Worm (Caenorhabditis elegans) whole organism, L1 larva: ENCODE results near the gene T03F7.7.
"Not testable (repeated sequence)": the region's sequence is repeated elsewhere in the genome, so short reads cannot be mapped to it uniquely, and the experiment has no call there.

Experiments
- C16A3.4 ChIP-seq: fragments of 150-350 bp; optimal IDR thresholded peaks from 2 replicates; lab custom pipeline; 2014; ENCODE audit warnings: missing biosample characterization, missing genetic modification characterization
- F16B12.6 ChIP-seq: fragments of 150-350 bp; optimal IDR thresholded peaks from 2 replicates; lab custom pipeline; 2014; ENCODE audit warnings: missing biosample characterization, missing genetic modification characterization
- aha-1 ChIP-seq: fragments of 150-350 bp; optimal IDR thresholded peaks from 2 replicates; lab custom pipeline; 2014; ENCODE audit warnings: missing biosample characterization, missing genetic modification characterization
- blmp-1 ChIP-seq: fragments of 150-350 bp; optimal IDR thresholded peaks from 2 replicates; lab custom pipeline; 2014; ENCODE audit warnings: missing biosample characterization, missing genetic modification characterization
- ceh-63 ChIP-seq: fragments of 200-800 bp; sonication (Bioruptor generic); optimal IDR thresholded peaks from 2 replicates; lab custom pipeline; 2018; ENCODE audit warnings: mild to moderate bottlenecking, missing genetic modification characterization, missing compliant biosample characterization
- ceh-8 ChIP-seq: fragments of 200-800 bp; sonication (Bioruptor generic); optimal IDR thresholded peaks from 2 replicates; lab custom pipeline; 2018; ENCODE audit warnings: mild to moderate bottlenecking, missing genetic modification characterization, moderate library complexity, missing compliant biosample characterization
- ceh-88 ChIP-seq: fragments of 200-800 bp; sonication (Bioruptor generic); IDR thresholded peaks from 2 replicates; pipeline ENCODE4 v1.3.6; 2022; ENCODE audit warnings: missing genetic modification characterization, missing compliant biosample characterization
- ces-1 ChIP-seq: fragments of 150-350 bp; optimal IDR thresholded peaks from 2 replicates; lab custom pipeline; 2014; ENCODE audit warnings: missing biosample characterization, missing genetic modification reagents, missing genetic modification characterization
- dsc-1 ChIP-seq: sonication (generic microtip); optimal IDR thresholded peaks from 2 replicates; lab custom pipeline; 2016; ENCODE audit warnings: mild to moderate bottlenecking, missing genetic modification characterization, missing compliant biosample characterization
- efl-1 ChIP-seq, 4 experiments: fragments of 150-350 bp; optimal IDR thresholded peaks in 3 of 4; peaks in 1 of 4; 1 replicate in 1 of 4; 2 replicates in 3 of 4; lab custom pipeline; 2014; ENCODE audit warnings: missing biosample characterization in 2 of 4, missing genetic modification characterization in 2 of 4, missing genetic modification reagents in 2 of 4
- egl-13 ChIP-seq: sonication (generic microtip); optimal IDR thresholded peaks from 2 replicates; lab custom pipeline; 2016; ENCODE audit warnings: missing genotype, missing genetic modification reagents, missing genetic modification characterization, missing compliant biosample characterization
- egl-27 ChIP-seq, 2 experiments: fragments of 150-350 bp in 1 of 2; sonication (generic microtip); optimal IDR thresholded peaks; 3 replicates each; lab custom pipeline; 2017 to 2018; ENCODE audit warnings: missing biosample characterization in 2 of 2, missing genetic modification characterization in 2 of 2, missing genetic modification reagents in 2 of 2
- elt-3 ChIP-seq, 6 experiments: fragments of 150-350 bp in 1 of 6; sonication (generic microtip); optimal IDR thresholded peaks; 2 replicates each; lab custom pipeline; 2017 to 2018; ENCODE audit warnings: missing biosample characterization in 6 of 6, missing genetic modification characterization in 6 of 6, inconsistent platforms in 1 of 6
- fkh-10 ChIP-seq: sonication (generic microtip); optimal IDR thresholded peaks from 2 replicates; lab custom pipeline; 2017; ENCODE audit warnings: missing biosample characterization, missing genetic modification reagents, missing genetic modification characterization
- fos-1 ChIP-seq: fragments of 150-350 bp; optimal IDR thresholded peaks from 2 replicates; lab custom pipeline; 2014; ENCODE audit warnings: missing biosample characterization, missing genetic modification characterization
- grh-1 ChIP-seq: fragments of 200-800 bp; sonication (Bioruptor generic); IDR thresholded peaks from 2 replicates; pipeline ENCODE4 v1.3.6; 2022; ENCODE audit warnings: missing genetic modification reagents, missing genetic modification characterization, missing compliant biosample characterization
- irx-1 ChIP-seq: sonication (generic microtip); optimal IDR thresholded peaks from 2 replicates; lab custom pipeline; 2016; ENCODE audit warnings: missing genetic modification characterization, missing compliant biosample characterization
- lin-15B ChIP-seq: fragments of 150-350 bp; sonication (generic microtip); optimal IDR thresholded peaks from 3 replicates; lab custom pipeline; 2014; ENCODE audit warnings: missing biosample characterization, missing genetic modification characterization
- lin-39 ChIP-seq: fragments of 150-350 bp; optimal IDR thresholded peaks from 2 replicates; lab custom pipeline; 2014; ENCODE audit warnings: missing biosample characterization, missing genetic modification reagents, missing genetic modification characterization
- lir-3 ChIP-seq: sonication (generic microtip); optimal IDR thresholded peaks from 2 replicates; lab custom pipeline; 2016; ENCODE audit warnings: mild to moderate bottlenecking, missing genetic modification characterization, moderate library complexity, missing compliant biosample characterization; ENCODE audit not compliant: poor library complexity
- nhr-11 ChIP-seq: fragments of 150-350 bp; optimal IDR thresholded peaks from 2 replicates; lab custom pipeline; 2014; ENCODE audit warnings: missing biosample characterization, missing genetic modification characterization
- nhr-12 ChIP-seq: sonication (generic microtip); optimal IDR thresholded peaks from 2 replicates; lab custom pipeline; 2017; ENCODE audit warnings: missing biosample characterization, missing genetic modification characterization
- nhr-19 ChIP-seq: fragments of 200-800 bp; sonication (Bioruptor generic); conservative IDR thresholded peaks from 2 replicates; pipeline ENCODE4 v1.3.6; 2022; ENCODE audit warnings: missing genetic modification characterization, missing compliant biosample characterization
- nhr-20 ChIP-seq: sonication (generic microtip); optimal IDR thresholded peaks from 2 replicates; lab custom pipeline; 2016; ENCODE audit warnings: mild to moderate bottlenecking, missing genetic modification characterization, missing compliant biosample characterization
- nhr-237 ChIP-seq: fragments of 150-350 bp; optimal IDR thresholded peaks from 2 replicates; lab custom pipeline; 2014; ENCODE audit warnings: missing biosample characterization, missing genetic modification characterization
- nhr-28 ChIP-seq: fragments of 150-350 bp; optimal IDR thresholded peaks from 2 replicates; lab custom pipeline; 2014; ENCODE audit warnings: missing biosample characterization, missing genetic modification characterization
- nhr-47 ChIP-seq: sonication (generic microtip); optimal IDR thresholded peaks from 2 replicates; lab custom pipeline; 2016; ENCODE audit warnings: mild to moderate bottlenecking, missing genetic modification characterization, moderate library complexity, missing compliant biosample characterization
- nhr-84 ChIP-seq: sonication (generic microtip); optimal IDR thresholded peaks from 2 replicates; lab custom pipeline; 2017; ENCODE audit warnings: missing biosample characterization, missing genetic modification characterization
- nhr-90 ChIP-seq: sonication (generic microtip); optimal IDR thresholded peaks from 2 replicates; lab custom pipeline; 2016; ENCODE audit warnings: mild to moderate bottlenecking, missing genetic modification characterization, missing compliant biosample characterization; ENCODE audit not compliant: poor library complexity
- pag-3 ChIP-seq: sonication (generic microtip); optimal IDR thresholded peaks from 2 replicates; lab custom pipeline; 2017; ENCODE audit warnings: missing genetic modification characterization, mild to moderate bottlenecking, missing compliant biosample characterization, antibody characterized with exemption, borderline replicate concordance; ENCODE audit not compliant: insufficient read depth
- rnt-1 ChIP-seq: sonication (generic microtip); optimal IDR thresholded peaks from 2 replicates; lab custom pipeline; 2016; ENCODE audit warnings: mild to moderate bottlenecking, missing genetic modification characterization, moderate library complexity, missing compliant biosample characterization
- snu-23 ChIP-seq: sonication (generic microtip); optimal IDR thresholded peaks from 2 replicates; lab custom pipeline; 2016; ENCODE audit warnings: missing genetic modification characterization, missing compliant biosample characterization
- sox-4 ChIP-seq: sonication (generic microtip); optimal IDR thresholded peaks from 2 replicates; lab custom pipeline; 2016; ENCODE audit warnings: missing genetic modification characterization, missing compliant biosample characterization
- tlp-1 ChIP-seq: fragments of 150-350 bp; optimal IDR thresholded peaks from 2 replicates; lab custom pipeline; 2014; ENCODE audit warnings: missing biosample characterization, missing genetic modification characterization
- unc-30 ChIP-seq: sonication (generic microtip); optimal IDR thresholded peaks from 2 replicates; lab custom pipeline; 2017; ENCODE audit warnings: missing biosample characterization, missing genetic modification characterization
- unc-86 ChIP-seq: sonication (generic microtip); optimal IDR thresholded peaks from 2 replicates; lab custom pipeline; 2016; ENCODE audit warnings: missing genetic modification characterization, missing compliant biosample characterization
- unc-98 ChIP-seq: fragments of 200-800 bp; sonication (Bioruptor generic); IDR thresholded peaks from 2 replicates; pipeline ENCODE4 v1.3.6; 2022; ENCODE audit warnings: missing genetic modification characterization, missing compliant biosample characterization
- xbp-1 ChIP-seq: sonication (generic microtip); optimal IDR thresholded peaks from 2 replicates; lab custom pipeline; 2016; ENCODE audit warnings: missing genetic modification characterization, missing compliant biosample characterization
- zip-4 ChIP-seq: fragments of 200-800 bp; sonication (Bioruptor generic); optimal IDR thresholded peaks from 2 replicates; lab custom pipeline; 2018; ENCODE audit warnings: mild to moderate bottlenecking, missing genetic modification characterization, moderate library complexity, missing compliant biosample characterization

Gene T03F7.7

DNA sequence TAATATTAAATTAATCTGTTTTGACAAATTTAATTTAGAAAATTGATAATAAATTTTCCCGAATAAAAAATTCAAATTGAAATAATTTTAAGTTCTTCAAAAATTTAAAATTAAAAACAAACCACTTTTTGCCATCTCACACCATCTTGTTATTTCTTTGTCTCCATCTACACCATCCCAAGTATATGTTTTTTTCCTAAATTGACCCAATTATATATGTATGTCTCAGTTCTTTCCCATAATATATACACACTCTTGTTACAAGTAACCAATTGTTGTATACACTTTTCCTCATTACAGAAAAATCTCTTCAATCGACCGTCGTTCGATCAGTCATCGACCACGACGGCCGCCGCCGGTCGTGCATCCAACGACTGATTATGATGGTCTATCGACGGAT lies 28.9 kb upstream of the T03F7.7 start, which contains the start of gene gly-20:
TSS of gene gly-20 (plus strand) at position 301 of the 400 bp plus-strand sequence.
- TF ChIP-seq dsc-1 (tag; lab: Kevin White, UChicago) (no peak), fkh-10 (GFP tag; lab: Kevin White, UChicago) (no peak), nhr-84 (tag; lab: Kevin White, UChicago) (no peak), nhr-12 (tag; lab: Kevin White, UChicago) (no peak), ceh-88 (GFP tag; lab: Robert Waterston, UW) (no peak), elt-3 (tag; optimal IDR thresholded peaks at IDR 0.05; lab: Kevin White, UChicago) (no peak), lir-3 (tag; lab: Kevin White, UChicago) (no peak), nhr-90 (tag; lab: Kevin White, UChicago) (no peak)
- TF ChIP-seq, all 84 proteins: peak for 0

ce11 chrV:11286114-11286513 lies 25.1 kb upstream of the T03F7.7 start, which contains the start of gene C03E10.3:
TSS of gene C03E10.3 (plus strand) at chrV:11286414.
- not testable (repeated sequence) for TF ChIP-seq efl-1 (optimal IDR thresholded peaks at IDR 0.05; lab: Kevin White, UChicago)
- TF ChIP-seq efl-1 (GFP tag; optimal IDR thresholded peaks at IDR 0.05 in 1 of 2; lab: Kevin White, UChicago): peak in 1 of 2 experiments; percentile 40

DNA sequence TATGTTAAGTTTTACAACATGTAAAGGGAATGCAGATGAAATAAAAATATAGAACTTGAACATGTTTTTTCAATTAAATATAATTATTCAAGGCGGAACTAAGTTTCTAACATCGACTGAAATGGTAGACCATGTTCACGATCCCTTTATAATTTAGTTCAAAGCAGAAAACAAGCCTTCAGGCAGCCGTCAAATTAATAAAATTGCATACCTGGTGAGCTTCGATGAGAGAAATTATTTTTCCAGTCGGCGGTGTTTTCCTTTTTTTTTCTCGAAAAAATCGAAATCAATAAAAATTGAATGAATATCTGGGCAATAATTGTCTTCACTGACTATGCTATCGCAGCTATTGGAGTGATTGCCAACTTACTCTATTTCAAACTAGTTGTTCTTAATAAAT lies 20.3 kb upstream of the T03F7.7 start, which contains the start of gene C03E10.1:
TSS of gene C03E10.1 (plus strand) at position 301 of the 400 bp plus-strand sequence.
- TF ChIP-seq irx-1 (tag; lab: Kevin White, UChicago) (no peak), ces-1 (no peak), ceh-63 (no peak), aha-1 (tag; lab: Kevin White, UChicago) (no peak), unc-98 (GFP tag; lab: Robert Waterston, UW) (no peak), blmp-1 (tag; lab: Kevin White, UChicago) (no peak), nhr-237 (tag; lab: Kevin White, UChicago) (no peak), lir-3 (tag; lab: Kevin White, UChicago) (no peak), zip-4 (GFP tag; lab: Kevin White, UChicago) (no peak)
- TF ChIP-seq, all 84 proteins: peak for 0

DNA sequence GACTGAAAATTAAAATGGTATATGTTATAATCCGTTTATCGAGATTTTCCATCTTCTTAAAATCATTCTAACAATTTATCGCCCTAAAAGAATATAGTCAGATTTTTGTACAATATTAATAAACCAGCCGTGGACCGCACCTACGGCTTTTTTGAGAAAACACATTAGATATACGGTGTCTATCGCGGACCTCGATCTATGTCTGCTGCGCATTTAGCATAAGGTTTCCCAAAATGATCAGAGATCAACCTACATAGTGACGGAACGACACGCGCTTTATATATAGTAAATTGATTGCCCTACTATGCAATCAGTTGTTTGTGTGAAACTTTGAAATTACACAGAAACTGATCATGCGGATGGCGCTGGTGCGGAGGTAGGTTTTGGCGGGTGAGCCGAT lies 18.5 kb upstream of the T03F7.7 start:
- TF ChIP-seq elt-3 (tag; optimal IDR thresholded peaks at IDR 0.05; lab: Kevin White, UChicago): no peak
- no peak for TF ChIP-seq egl-13 (tag; lab: Kevin White, UChicago)
- no peak for TF ChIP-seq lir-3 (tag; lab: Kevin White, UChicago)
- TF ChIP-seq snu-23 (GFP tag; lab: Kevin White, UChicago): no peak
- TF ChIP-seq fos-1 (tag; lab: Kevin White, UChicago): no peak
- no peak for TF ChIP-seq egl-27 (tag; optimal IDR thresholded peaks at IDR 0.05; lab: Kevin White, UChicago)
- TF ChIP-seq nhr-12 (tag; lab: Kevin White, UChicago): no peak
- no peak for TF ChIP-seq pag-3 (tag; lab: Kevin White, UChicago)
- no peak for TF ChIP-seq blmp-1 (tag; lab: Kevin White, UChicago)
- no peak for TF ChIP-seq tlp-1 (tag; lab: Kevin White, UChicago)
- TF ChIP-seq lin-15B (tag; lab: Kevin White, UChicago): no peak
- TF ChIP-seq unc-86 (tag; lab: Kevin White, UChicago): no peak
- TF ChIP-seq nhr-90 (tag; lab: Kevin White, UChicago): no peak

DNA sequence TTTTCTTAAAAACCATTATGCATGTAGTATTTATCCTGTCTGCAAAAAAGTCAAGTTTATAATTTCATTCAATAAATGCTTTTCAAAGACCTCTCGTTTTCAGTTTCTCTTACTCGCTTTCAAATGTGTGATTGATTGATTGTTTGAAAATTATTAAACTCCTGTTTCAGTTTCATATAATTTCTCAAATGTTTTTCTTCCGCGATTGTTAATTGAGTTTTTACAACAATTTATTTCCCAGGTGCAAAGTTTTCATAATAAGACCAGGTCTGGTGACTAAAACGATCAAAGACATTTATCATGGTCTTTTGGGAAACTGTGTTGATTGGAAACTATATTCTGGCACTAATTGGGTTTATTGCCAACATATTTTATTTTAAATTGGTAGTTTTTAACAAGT lies 16.8 kb upstream of the T03F7.7 start, which contains the start of gene T03F7.6:
TSS of gene T03F7.6 (plus strand) at position 301 of the 400 bp plus-strand sequence.
- TF ChIP-seq F16B12.6: no peak
- no peak for TF ChIP-seq fkh-10 (GFP tag; lab: Kevin White, UChicago)
- TF ChIP-seq nhr-28 (tag; lab: Kevin White, UChicago): no peak
- no peak for TF ChIP-seq grh-1 (GFP tag; lab: Robert Waterston, UW)
- no peak for TF ChIP-seq rnt-1 (tag; lab: Kevin White, UChicago)
- TF ChIP-seq unc-30 (tag; lab: Kevin White, UChicago): no peak
- TF ChIP-seq nhr-47 (tag; lab: Kevin White, UChicago): no peak
- no peak for TF ChIP-seq ceh-88 (GFP tag; lab: Robert Waterston, UW)
- no peak for TF ChIP-seq nhr-90 (tag; lab: Kevin White, UChicago)
- no peak for TF ChIP-seq C16A3.4
- no peak for TF ChIP-seq fos-1 (tag; lab: Kevin White, UChicago)
- no peak for TF ChIP-seq nhr-19 (GFP tag; lab: Robert Waterston, UW)
- no peak for TF ChIP-seq ceh-8 (GFP tag; lab: Kevin White, UChicago)
- TF ChIP-seq lin-39: no peak
- no peak for TF ChIP-seq nhr-237 (tag; lab: Kevin White, UChicago)
- TF ChIP-seq snu-23 (GFP tag; lab: Kevin White, UChicago): no peak
- TF ChIP-seq nhr-20 (tag; lab: Kevin White, UChicago): no peak
- TF ChIP-seq xbp-1 (tag; lab: Kevin White, UChicago): no peak
- no peak for TF ChIP-seq nhr-11
- TF ChIP-seq sox-4: no peak
